Worm (Caenorhabditis elegans) whole organism, L1 larva: ENCODE data around the gene lido-10.

Source experiments
- C04F5.9 ChIP-seq: sonication (generic microtip); optimal IDR thresholded peaks from 2 replicates; lab custom pipeline; 2016; ENCODE audit warnings: missing genetic modification characterization, missing compliant biosample characterization
- F16B12.6 ChIP-seq: fragments of 150-350 bp; optimal IDR thresholded peaks from 2 replicates; lab custom pipeline; 2014; ENCODE audit warnings: missing biosample characterization, missing genetic modification characterization
- Y116A8C.19 ChIP-seq: sonication (generic microtip); optimal IDR thresholded peaks from 2 replicates; lab custom pipeline; 2016; ENCODE audit warnings: missing compliant biosample characterization, missing genetic modification characterization, borderline replicate concordance
- ama-1 ChIP-seq: fragments of 150-350 bp; optimal IDR thresholded peaks from 2 replicates; lab custom pipeline; 2014
- blmp-1 ChIP-seq: fragments of 150-350 bp; optimal IDR thresholded peaks from 2 replicates; lab custom pipeline; 2014; ENCODE audit warnings: missing biosample characterization, missing genetic modification characterization
- ceh-63 ChIP-seq: fragments of 200-800 bp; sonication (Bioruptor generic); optimal IDR thresholded peaks from 2 replicates; lab custom pipeline; 2018; ENCODE audit warnings: mild to moderate bottlenecking, missing genetic modification characterization, missing compliant biosample characterization
- ceh-8 ChIP-seq: fragments of 200-800 bp; sonication (Bioruptor generic); optimal IDR thresholded peaks from 2 replicates; lab custom pipeline; 2018; ENCODE audit warnings: mild to moderate bottlenecking, missing genetic modification characterization, moderate library complexity, missing compliant biosample characterization
- ceh-90 ChIP-seq: sonication (generic microtip); optimal IDR thresholded peaks from 2 replicates; lab custom pipeline; 2016; ENCODE audit warnings: missing genetic modification characterization, missing compliant biosample characterization
- dpl-1 ChIP-seq, 3 experiments: fragments of 150-350 bp in 2 of 3; sonication (generic microtip) in 1 of 3; optimal IDR thresholded peaks; 2 replicates each; lab custom pipeline; 2014 to 2017; ENCODE audit warnings: missing biosample characterization in 3 of 3, missing genetic modification characterization in 3 of 3, missing genetic modification reagents in 3 of 3
- dsc-1 ChIP-seq: sonication (generic microtip); optimal IDR thresholded peaks from 2 replicates; lab custom pipeline; 2016; ENCODE audit warnings: mild to moderate bottlenecking, missing genetic modification characterization, missing compliant biosample characterization
- efl-1 ChIP-seq, 4 experiments: fragments of 150-350 bp; optimal IDR thresholded peaks in 3 of 4; peaks in 1 of 4; 1 replicate in 1 of 4; 2 replicates in 3 of 4; lab custom pipeline; 2014; ENCODE audit warnings: missing biosample characterization in 2 of 4, missing genetic modification characterization in 2 of 4, missing genetic modification reagents in 2 of 4
- efl-3 ChIP-seq: fragments of 200-800 bp; sonication (Bioruptor generic); optimal IDR thresholded peaks from 2 replicates; lab custom pipeline; 2018; ENCODE audit warnings: mild to moderate bottlenecking, missing genetic modification characterization, missing compliant biosample characterization
- egl-13 ChIP-seq: sonication (generic microtip); optimal IDR thresholded peaks from 2 replicates; lab custom pipeline; 2016; ENCODE audit warnings: missing genotype, missing genetic modification reagents, missing genetic modification characterization, missing compliant biosample characterization
- egl-27 ChIP-seq, 2 experiments: fragments of 150-350 bp in 1 of 2; sonication (generic microtip); optimal IDR thresholded peaks; 3 replicates each; lab custom pipeline; 2017 to 2018; ENCODE audit warnings: missing biosample characterization in 2 of 2, missing genetic modification characterization in 2 of 2, missing genetic modification reagents in 2 of 2
- elt-3 ChIP-seq, 6 experiments: fragments of 150-350 bp in 1 of 6; sonication (generic microtip); optimal IDR thresholded peaks; 2 replicates each; lab custom pipeline; 2017 to 2018; ENCODE audit warnings: missing biosample characterization in 6 of 6, missing genetic modification characterization in 6 of 6, inconsistent platforms in 1 of 6
- ets-5 ChIP-seq: fragments of 200-800 bp; sonication (Bioruptor generic); IDR thresholded peaks from 2 replicates; pipeline ENCODE4 v1.3.6; 2022; ENCODE audit warnings: missing genetic modification characterization, missing compliant biosample characterization
- fkh-4 ChIP-seq: sonication (generic microtip); optimal IDR thresholded peaks from 2 replicates; lab custom pipeline; 2016; ENCODE audit warnings: missing compliant biosample characterization, missing genetic modification characterization, borderline replicate concordance
- fos-1 ChIP-seq: fragments of 150-350 bp; optimal IDR thresholded peaks from 2 replicates; lab custom pipeline; 2014; ENCODE audit warnings: missing biosample characterization, missing genetic modification characterization
- hlh-17 ChIP-seq: fragments of 200-800 bp; sonication (Bioruptor generic); optimal IDR thresholded peaks from 2 replicates; lab custom pipeline; 2018; ENCODE audit warnings: missing genetic modification characterization, mild to moderate bottlenecking, missing compliant biosample characterization, moderate library complexity, borderline replicate concordance
- irx-1 ChIP-seq: sonication (generic microtip); optimal IDR thresholded peaks from 2 replicates; lab custom pipeline; 2016; ENCODE audit warnings: missing genetic modification characterization, missing compliant biosample characterization
- isw-1 ChIP-seq: fragments of 200-800 bp; sonication (Bioruptor generic); IDR thresholded peaks from 2 replicates; pipeline ENCODE4 v1.3.6; 2022; ENCODE audit warnings: missing genetic modification characterization, missing compliant biosample characterization
- jun-1 ChIP-seq: fragments of 150-350 bp; optimal IDR thresholded peaks from 2 replicates; lab custom pipeline; 2014; ENCODE audit warnings: missing biosample characterization, missing genetic modification reagents, missing genetic modification characterization
- lin-13 ChIP-seq: fragments of 150-350 bp; optimal IDR thresholded peaks from 2 replicates; lab custom pipeline; 2014; ENCODE audit warnings: missing biosample characterization, missing genetic modification reagents, missing genetic modification characterization
- lin-15B ChIP-seq: fragments of 150-350 bp; sonication (generic microtip); optimal IDR thresholded peaks from 3 replicates; lab custom pipeline; 2014; ENCODE audit warnings: missing biosample characterization, missing genetic modification characterization
- lir-3 ChIP-seq: sonication (generic microtip); optimal IDR thresholded peaks from 2 replicates; lab custom pipeline; 2016; ENCODE audit warnings: mild to moderate bottlenecking, missing genetic modification characterization, moderate library complexity, missing compliant biosample characterization; ENCODE audit not compliant: poor library complexity
- mab-9 ChIP-seq: fragments of 200-800 bp; sonication (Bioruptor generic); IDR thresholded peaks from 2 replicates; pipeline ENCODE4 v1.3.6; 2022; ENCODE audit warnings: missing genetic modification reagents, missing genetic modification characterization, missing compliant biosample characterization
- mep-1 ChIP-seq: fragments of 150-350 bp; optimal IDR thresholded peaks from 2 replicates; lab custom pipeline; 2014; ENCODE audit warnings: missing biosample characterization, missing genetic modification characterization
- nhr-11 ChIP-seq: fragments of 150-350 bp; optimal IDR thresholded peaks from 2 replicates; lab custom pipeline; 2014; ENCODE audit warnings: missing biosample characterization, missing genetic modification characterization
- nhr-12 ChIP-seq: sonication (generic microtip); optimal IDR thresholded peaks from 2 replicates; lab custom pipeline; 2017; ENCODE audit warnings: missing biosample characterization, missing genetic modification characterization
- nhr-19 ChIP-seq: fragments of 200-800 bp; sonication (Bioruptor generic); conservative IDR thresholded peaks from 2 replicates; pipeline ENCODE4 v1.3.6; 2022; ENCODE audit warnings: missing genetic modification characterization, missing compliant biosample characterization
- nhr-20 ChIP-seq: sonication (generic microtip); optimal IDR thresholded peaks from 2 replicates; lab custom pipeline; 2016; ENCODE audit warnings: mild to moderate bottlenecking, missing genetic modification characterization, missing compliant biosample characterization
- nhr-47 ChIP-seq: sonication (generic microtip); optimal IDR thresholded peaks from 2 replicates; lab custom pipeline; 2016; ENCODE audit warnings: mild to moderate bottlenecking, missing genetic modification characterization, moderate library complexity, missing compliant biosample characterization
- nhr-71 ChIP-seq: sonication (generic microtip); optimal IDR thresholded peaks from 2 replicates; lab custom pipeline; 2016; ENCODE audit warnings: mild to moderate bottlenecking, missing genetic modification characterization, moderate library complexity, missing compliant biosample characterization
- nhr-76 ChIP-seq: sonication (generic microtip); optimal IDR thresholded peaks from 2 replicates; lab custom pipeline; 2017; ENCODE audit warnings: missing biosample characterization, missing genetic modification characterization
- nhr-77 ChIP-seq: fragments of 150-350 bp; optimal IDR thresholded peaks from 2 replicates; lab custom pipeline; 2014; ENCODE audit warnings: missing biosample characterization, missing genetic modification characterization
- nhr-85 ChIP-seq: sonication (generic microtip); peaks from one replicate; lab custom pipeline; 2016; ENCODE audit warnings: missing genetic modification characterization, inconsistent platforms, missing compliant biosample characterization
- nhr-90 ChIP-seq: sonication (generic microtip); optimal IDR thresholded peaks from 2 replicates; lab custom pipeline; 2016; ENCODE audit warnings: mild to moderate bottlenecking, missing genetic modification characterization, missing compliant biosample characterization; ENCODE audit not compliant: poor library complexity
- pag-3 ChIP-seq: sonication (generic microtip); optimal IDR thresholded peaks from 2 replicates; lab custom pipeline; 2017; ENCODE audit warnings: missing genetic modification characterization, mild to moderate bottlenecking, missing compliant biosample characterization, antibody characterized with exemption, borderline replicate concordance; ENCODE audit not compliant: insufficient read depth
- pqm-1 ChIP-seq: sonication (generic microtip); optimal IDR thresholded peaks from 3 replicates; lab custom pipeline; 2017; ENCODE audit warnings: missing biosample characterization, missing genetic modification characterization
- rnt-1 ChIP-seq: sonication (generic microtip); optimal IDR thresholded peaks from 2 replicates; lab custom pipeline; 2016; ENCODE audit warnings: mild to moderate bottlenecking, missing genetic modification characterization, moderate library complexity, missing compliant biosample characterization
- skn-1 ChIP-seq: fragments of 150-350 bp; optimal IDR thresholded peaks from 2 replicates; lab custom pipeline; 2014; ENCODE audit warnings: missing biosample characterization, missing genetic modification characterization
- snpc-4 ChIP-seq: fragments of 150-350 bp; optimal IDR thresholded peaks from 2 replicates; lab custom pipeline; 2014; ENCODE audit warnings: missing biosample characterization, missing genetic modification characterization
- snu-23 ChIP-seq: sonication (generic microtip); optimal IDR thresholded peaks from 2 replicates; lab custom pipeline; 2016; ENCODE audit warnings: missing genetic modification characterization, missing compliant biosample characterization
- sox-4 ChIP-seq: sonication (generic microtip); optimal IDR thresholded peaks from 2 replicates; lab custom pipeline; 2016; ENCODE audit warnings: missing genetic modification characterization, missing compliant biosample characterization
- sptf-1 ChIP-seq: fragments of 150-350 bp; optimal IDR thresholded peaks from 2 replicates; lab custom pipeline; 2014; ENCODE audit warnings: missing biosample characterization, missing genetic modification characterization
- tbx-2 ChIP-seq: sonication (generic microtip); optimal IDR thresholded peaks from 2 replicates; lab custom pipeline; 2016; ENCODE audit warnings: missing genetic modification characterization, missing compliant biosample characterization
- tlp-1 ChIP-seq: fragments of 150-350 bp; optimal IDR thresholded peaks from 2 replicates; lab custom pipeline; 2014; ENCODE audit warnings: missing biosample characterization, missing genetic modification characterization
- unc-62 ChIP-seq: fragments of 150-350 bp; optimal IDR thresholded peaks from 2 replicates; lab custom pipeline; 2014; ENCODE audit warnings: missing biosample characterization, missing genetic modification reagents, missing genetic modification characterization
- unc-86 ChIP-seq: sonication (generic microtip); optimal IDR thresholded peaks from 2 replicates; lab custom pipeline; 2016; ENCODE audit warnings: missing genetic modification characterization, missing compliant biosample characterization
- unc-98 ChIP-seq: fragments of 200-800 bp; sonication (Bioruptor generic); IDR thresholded peaks from 2 replicates; pipeline ENCODE4 v1.3.6; 2022; ENCODE audit warnings: missing genetic modification characterization, missing compliant biosample characterization
- vab-15 ChIP-seq: sonication (generic microtip); optimal IDR thresholded peaks from 2 replicates; lab custom pipeline; 2017; ENCODE audit warnings: missing genotype, mild to moderate bottlenecking, missing genetic modification characterization, missing compliant biosample characterization
- xbp-1 ChIP-seq: sonication (generic microtip); optimal IDR thresholded peaks from 2 replicates; lab custom pipeline; 2016; ENCODE audit warnings: missing genetic modification characterization, missing compliant biosample characterization
- zip-4 ChIP-seq: fragments of 200-800 bp; sonication (Bioruptor generic); optimal IDR thresholded peaks from 2 replicates; lab custom pipeline; 2018; ENCODE audit warnings: mild to moderate bottlenecking, missing genetic modification characterization, moderate library complexity, missing compliant biosample characterization
- ztf-4 ChIP-seq: fragments of 150-350 bp; optimal IDR thresholded peaks from 2 replicates; lab custom pipeline; 2014; ENCODE audit warnings: missing biosample characterization, missing genetic modification characterization

The lido-10 gene

DNA sequence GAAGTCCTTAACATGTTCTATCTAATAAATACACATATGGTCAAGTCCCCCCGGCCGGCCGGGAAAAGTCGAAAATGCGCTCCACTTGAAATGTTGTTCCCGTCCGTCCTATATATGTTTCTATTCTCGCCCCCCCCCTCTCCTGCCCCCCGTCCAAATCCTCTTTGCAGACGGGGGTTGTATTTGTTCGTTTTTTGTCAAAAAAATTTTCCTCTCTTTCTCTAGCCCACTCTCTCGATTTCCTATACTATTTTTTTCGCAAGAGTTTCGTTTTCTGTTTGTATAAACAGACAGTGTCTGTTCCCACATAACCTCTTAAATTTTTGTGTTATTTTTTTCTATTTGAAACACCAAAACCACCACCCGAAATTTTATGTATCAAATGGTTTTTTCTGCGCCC lies 35.2 kb upstream of the lido-10 start:
- TF ChIP-seq zip-4 (GFP tag; lab: Kevin White, UChicago), result no peak
- TF ChIP-seq blmp-1 (tag; lab: Kevin White, UChicago), result peak; percentile 8
- TF ChIP-seq snpc-4, result no peak
- TF ChIP-seq ceh-63 (GFP tag; lab: Kevin White, UChicago), result no peak
- no peak for TF ChIP-seq lir-3 (tag; lab: Kevin White, UChicago)
- TF ChIP-seq unc-98 (GFP tag; lab: Robert Waterston, UW), result no peak
- no peak for TF ChIP-seq unc-62 (GFP tag; lab: Kevin White, UChicago)
- TF ChIP-seq nhr-20, result peak; percentile 37
- TF ChIP-seq snu-23, result peak; percentile 7
- TF ChIP-seq nhr-76 (tag; lab: Kevin White, UChicago), result no peak
- no peak for TF ChIP-seq nhr-11
- TF ChIP-seq F16B12.6 (tag; lab: Kevin White, UChicago), result no peak
- TF ChIP-seq jun-1, result no peak
- TF ChIP-seq Y116A8C.19 (tag; lab: Kevin White, UChicago), result no peak
- no peak for TF ChIP-seq sox-4 (tag; lab: Kevin White, UChicago)
- peak; percentile 31 for TF ChIP-seq nhr-77 (tag; lab: Kevin White, UChicago)
- no peak for TF ChIP-seq C04F5.9 (tag; lab: Kevin White, UChicago)
- TF ChIP-seq mep-1 (tag; lab: Kevin White, UChicago), result no peak
- TF ChIP-seq egl-13 (tag; lab: Kevin White, UChicago), result no peak
- TF ChIP-seq xbp-1 (tag; lab: Kevin White, UChicago), result no peak
- no peak for TF ChIP-seq lin-15B (tag; lab: Kevin White, UChicago)
- peak; percentile 31 for TF ChIP-seq nhr-71 (tag; lab: Kevin White, UChicago)
- TF ChIP-seq fos-1 (tag; lab: Kevin White, UChicago), result no peak
- TF ChIP-seq hlh-17, result no peak
- no peak for TF ChIP-seq dsc-1 (tag; lab: Kevin White, UChicago)
- no peak for TF ChIP-seq dpl-1 (GFP tag; optimal IDR thresholded peaks at IDR 0.05; lab: Kevin White, UChicago)
- TF ChIP-seq ceh-90 (tag; lab: Kevin White, UChicago), result no peak
- TF ChIP-seq pag-3 (tag; lab: Kevin White, UChicago), result no peak
- TF ChIP-seq nhr-47 (tag; lab: Kevin White, UChicago), result peak; percentile 1
- peak; percentile 37 for TF ChIP-seq tbx-2
- no peak for TF ChIP-seq ets-5 (GFP tag; lab: Robert Waterston, UW)
- TF ChIP-seq rnt-1 (tag; lab: Kevin White, UChicago), result no peak
- TF ChIP-seq nhr-85 (tag; lab: Kevin White, UChicago), result peak; percentile 68
- TF ChIP-seq elt-3 (tag; optimal IDR thresholded peaks at IDR 0.05; lab: Kevin White, UChicago), result no peak
- no peak for TF ChIP-seq lin-13 (GFP tag; lab: Kevin White, UChicago)
- no peak for TF ChIP-seq fkh-4
- TF ChIP-seq mab-9 (GFP tag; lab: Robert Waterston, UW), result no peak
- TF ChIP-seq ceh-8 (GFP tag; lab: Kevin White, UChicago), result no peak
- no peak for TF ChIP-seq pqm-1
- TF ChIP-seq unc-86 (tag; lab: Kevin White, UChicago), result no peak
- no peak for TF ChIP-seq ama-1 (lab: Kevin White, UChicago)
- no peak for TF ChIP-seq efl-3 (GFP tag; lab: Kevin White, UChicago)
- no peak for TF ChIP-seq egl-27 (tag; optimal IDR thresholded peaks at IDR 0.05; lab: Kevin White, UChicago)
- no peak for TF ChIP-seq irx-1 (tag; lab: Kevin White, UChicago)
- TF ChIP-seq ztf-4 (tag; lab: Kevin White, UChicago), result no peak
- no peak for TF ChIP-seq vab-15 (tag; lab: Kevin White, UChicago)
- TF ChIP-seq sptf-1 (tag; lab: Kevin White, UChicago), result no peak
- no peak for TF ChIP-seq tlp-1 (tag; lab: Kevin White, UChicago)
- no peak for TF ChIP-seq nhr-12 (tag; lab: Kevin White, UChicago)
- TF ChIP-seq efl-1 (optimal IDR thresholded peaks at IDR 0.05; lab: Kevin White, UChicago), result peak; percentile 6 to 23
- TF ChIP-seq efl-1 (GFP tag; optimal IDR thresholded peaks at IDR 0.05 in 1 of 2; lab: Kevin White, UChicago), result peak in 1 of 2 experiments; percentile 88
- no peak for TF ChIP-seq skn-1 (tag; lab: Kevin White, UChicago)
- TF ChIP-seq nhr-90 (tag; lab: Kevin White, UChicago), result no peak
- no peak for TF ChIP-seq isw-1 (GFP tag; lab: Robert Waterston, UW)
- TF ChIP-seq nhr-19 (GFP tag; lab: Robert Waterston, UW), result peak; percentile 31
